Worm (Caenorhabditis elegans): Measurements from ENCODE around the gene C04E7.5.
"Not testable (repeated sequence)": the region's sequence is repeated elsewhere in the genome, so short reads cannot be mapped to it uniquely, and the experiment has no call there.

DNA sequence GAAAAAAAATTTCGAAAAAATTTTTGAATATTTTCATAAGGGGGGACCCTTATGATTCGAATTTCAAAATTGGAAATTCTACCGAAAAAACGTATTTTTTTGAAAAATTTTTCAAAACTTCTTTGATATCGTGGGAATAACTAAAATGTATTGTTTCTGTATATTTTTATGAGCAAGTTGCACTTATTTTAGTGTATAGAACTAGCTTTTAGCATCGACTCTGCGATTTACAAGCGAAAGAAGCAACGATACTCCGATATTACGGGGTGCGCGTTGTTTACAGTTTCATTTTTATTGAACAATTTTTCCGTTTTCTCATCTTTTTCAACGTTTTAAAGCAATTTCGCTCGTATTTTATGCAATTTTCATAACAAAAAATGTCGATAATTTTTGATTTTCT is 38.4 kb upstream of the C04E7.5 start, which contains the start of gene M02E1.3:
- not testable (repeated sequence) for TF ChIP-seq ztf-11 (tag; optimal IDR thresholded peaks at IDR 0.05); nhr-28 (tag; optimal IDR thresholded peaks at IDR 0.05); unc-62 (GFP tag; optimal IDR thresholded peaks at IDR 0.05); unc-39 (tag; optimal IDR thresholded peaks at IDR 0.05); snpc-4 (tag; optimal IDR thresholded peaks at IDR 0.05); lsy-2 (tag; optimal IDR thresholded peaks at IDR 0.05)
